Worm (Caenorhabditis elegans): ENCODE measurements around the gene Y41E3.18.
"Not testable (repeated sequence)": the region's sequence is repeated elsewhere in the genome, so short reads cannot be mapped to it uniquely, and the experiment has no call there.

Y41E3.18 gene

DNA sequence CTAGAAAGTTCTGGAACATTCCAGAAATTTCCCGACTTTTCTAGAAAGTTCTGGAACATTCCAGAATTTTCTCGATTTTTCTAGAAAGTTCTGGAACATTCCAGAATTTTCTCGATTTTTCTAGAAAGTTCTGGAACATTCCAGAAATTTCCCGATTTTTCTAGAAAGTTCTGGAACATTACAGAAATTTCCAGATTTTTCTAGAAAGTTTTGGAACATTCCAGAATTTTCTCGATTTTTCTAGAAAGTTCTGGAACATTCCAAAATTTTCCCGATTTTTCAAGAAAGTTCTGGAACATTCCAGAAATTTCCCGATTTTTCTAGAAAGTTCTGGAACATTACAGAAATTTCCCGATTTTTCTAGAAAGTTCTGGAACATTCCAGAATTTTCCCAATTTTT, 6.4 kb downstream of the Y41E3.18 start (continued):
- peak; percentile 88 for TF ChIP-seq aptf-2 (GFP tag; conservative IDR thresholded peaks at IDR 0.05)
- TF ChIP-seq ceh-100 (GFP tag; IDR thresholded peaks at IDR 0.05) = peak; percentile 84
- peak; percentile 62; the same call in 1 of the 2 replicates for TF ChIP-seq mcd-1 (GFP tag; IDR thresholded peaks at IDR 0.05)
- TF ChIP-seq Y67H2A.10 (GFP tag; conservative IDR thresholded peaks at IDR 0.05) = peak; percentile 95
- peak; percentile 98 for TF ChIP-seq ekl-4 (GFP tag; IDR thresholded peaks at IDR 0.05)
- TF ChIP-seq B0019.2 (GFP tag; conservative IDR thresholded peaks at IDR 0.05) = peak; percentile 91
- TF ChIP-seq dox-1 (GFP tag; IDR thresholded peaks at IDR 0.05) = peak; percentile 100
- peak; percentile 53 for TF ChIP-seq lin-54 (GFP tag; optimal IDR thresholded peaks at IDR 0.05)
- peak; percentile 96 for TF ChIP-seq Y53F4B.3 (GFP tag; IDR thresholded peaks at IDR 0.05)
- 0 out of 2 replicates have a peak, but pooled peaks have one; percentile 13 for TF ChIP-seq hmg-1.2 (GFP tag; IDR thresholded peaks at IDR 0.05)
- TF ChIP-seq ceh-40 (GFP tag; IDR thresholded peaks at IDR 0.05) = peak; percentile 97
- peak; percentile 61 for TF ChIP-seq gei-17 (GFP tag; optimal IDR thresholded peaks at IDR 0.05)
- TF ChIP-seq Y95B8A.8 (GFP tag; IDR thresholded peaks at IDR 0.05) = peak; percentile 98
- TF ChIP-seq nfyb-1 (GFP tag; IDR thresholded peaks at IDR 0.05) = peak; percentile 92
- peak; percentile 93 for TF ChIP-seq egrh-3 (GFP tag; IDR thresholded peaks at IDR 0.05)
- peak; percentile 90 for TF ChIP-seq C17E4.6 (GFP tag; IDR thresholded peaks at IDR 0.05)
- peak; percentile 99 for TF ChIP-seq attf-6 (GFP tag; IDR thresholded peaks at IDR 0.05)
- TF ChIP-seq rcor-1 (GFP tag; IDR thresholded peaks at IDR 0.05) = peak; percentile 98
- TF ChIP-seq K11D2.4 (GFP tag; IDR thresholded peaks at IDR 0.05) = peak; percentile 53; the same call in 1 of the 2 replicates
- peak; percentile 84; the same call in 1 of the 2 replicates for TF ChIP-seq nfya-2 (GFP tag; IDR thresholded peaks at IDR 0.05)
- peak; percentile 53 for TF ChIP-seq lsl-1 (GFP tag; optimal IDR thresholded peaks at IDR 0.05)
- peak; percentile 99 for TF ChIP-seq cebp-2 (GFP tag; IDR thresholded peaks at IDR 0.05)
- TF ChIP-seq egl-44 (GFP tag; IDR thresholded peaks at IDR 0.05) = peak; percentile 97
- TF ChIP-seq hsf-1 (GFP tag; IDR thresholded peaks at IDR 0.05) = peak; percentile 100
- peak; percentile 72 for TF ChIP-seq F33H1.4 (GFP tag; IDR thresholded peaks at IDR 0.05)
- TF ChIP-seq egl-18 (GFP tag; IDR thresholded peaks at IDR 0.05) = peak; percentile 94
- peak; percentile 76 for TF ChIP-seq cebp-1 (GFP tag; IDR thresholded peaks at IDR 0.05)
- TF ChIP-seq cebp-1 (tag; optimal IDR thresholded peaks at IDR 0.05); snpc-4 (GFP tag; optimal IDR thresholded peaks at IDR 0.05): not testable (repeated sequence)
- peak in 1 of 4 experiments; percentile 88 for TF ChIP-seq snpc-4 (tag; optimal IDR thresholded peaks at IDR 0.05)
- peak; percentile 97 for TF ChIP-seq let-526 (GFP tag; IDR thresholded peaks at IDR 0.05)
- TF ChIP-seq ceh-58 (GFP tag; IDR thresholded peaks at IDR 0.05) = peak; percentile 93; the same call in 1 of the 2 replicates
- peak; percentile 79 for TF ChIP-seq ceh-91 (GFP tag; IDR thresholded peaks at IDR 0.05)
- TF ChIP-seq aptf-3 (GFP tag; IDR thresholded peaks at IDR 0.05) = peak; percentile 99

DNA sequence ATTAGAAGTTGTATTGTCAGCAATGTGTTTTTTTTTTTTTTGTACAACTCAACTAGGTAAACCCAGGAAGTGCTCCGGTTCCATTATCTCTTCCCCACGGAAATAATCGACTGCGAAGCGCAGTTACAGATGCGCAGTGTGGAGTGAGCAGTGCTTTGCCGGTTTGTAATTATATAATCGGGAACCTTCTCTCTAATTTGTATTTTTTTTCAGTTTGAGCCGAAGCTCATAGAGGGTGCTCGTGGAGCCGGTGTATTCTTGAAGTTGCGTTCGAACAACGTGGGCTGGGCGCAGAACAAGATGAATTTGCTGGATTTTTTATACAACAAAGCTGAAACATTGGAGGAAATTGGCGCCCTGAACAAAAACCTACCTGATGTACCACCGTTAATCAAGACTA, 7.6 kb downstream of the Y41E3.18 start, which contains the start of gene Y41E3.13:
TSS of gene Y41E3.13 (plus strand) at position 301 of the 400 bp plus-strand sequence.
- no peak for TF ChIP-seq bed-2 (GFP tag; IDR thresholded peaks at IDR 0.05)
- TF ChIP-seq atf-7 (tag; optimal IDR thresholded peaks at IDR 0.05) = no peak
- no peak for TF ChIP-seq attf-5 (GFP tag; optimal IDR thresholded peaks at IDR 0.05)
- no peak for TF ChIP-seq F55B11.4 (tag; optimal IDR thresholded peaks at IDR 0.05; ENCODE audit: borderline replicate concordance, insufficient read depth)
- TF ChIP-seq tbx-9 (tag; optimal IDR thresholded peaks at IDR 0.05; ENCODE audit: borderline replicate concordance) = no peak
- TF ChIP-seq nfya-1 (tag; optimal IDR thresholded peaks at IDR 0.05; ENCODE audit: borderline replicate concordance, insufficient read depth) = no peak
- TF ChIP-seq ztf-18 (tag; optimal IDR thresholded peaks at IDR 0.05) = no peak
- TF ChIP-seq tlf-1 (GFP tag; optimal IDR thresholded peaks at IDR 0.05) = no peak
- no peak for TF ChIP-seq ztf-22 (GFP tag; optimal IDR thresholded peaks at IDR 0.05)
- TF ChIP-seq dpl-1 (GFP tag; optimal IDR thresholded peaks at IDR 0.05) = no peak
- TF ChIP-seq madf-3 (GFP tag; IDR thresholded peaks at IDR 0.05) = no peak
- TF ChIP-seq ceh-58 (GFP tag; IDR thresholded peaks at IDR 0.05) = no peak
- TF ChIP-seq efl-1 (GFP tag; optimal IDR thresholded peaks at IDR 0.05) = no peak
- no peak for TF ChIP-seq attf-6 (GFP tag; IDR thresholded peaks at IDR 0.05)
- no peak for TF ChIP-seq egl-18 (GFP tag; IDR thresholded peaks at IDR 0.05)

Data from whole organism, young adult.